Worm (Caenorhabditis elegans) whole organism, midembryonic: ENCODE data around the gene trpp-9.

Experiments used
- T22C8.4 ChIP-seq: fragments of 200-800 bp; sonication (Bioruptor generic); IDR thresholded peaks from 2 replicates; pipeline ENCODE4 v1.3.6; 2022; ENCODE audit warnings: missing genetic modification characterization, missing compliant biosample characterization
- cog-1 ChIP-seq: sonication (generic microtip); optimal IDR thresholded peaks from 2 replicates; lab custom pipeline; 2016; ENCODE audit warnings: missing genetic modification characterization, missing compliant biosample characterization
- flt-1 ChIP-seq: fragments of 200-800 bp; sonication (Bioruptor generic); IDR thresholded peaks from 2 replicates; pipeline ENCODE4 v1.3.6; 2022; ENCODE audit warnings: missing genetic modification characterization, missing compliant biosample characterization
- klf-2 ChIP-seq: fragments of 200-800 bp; sonication (Bioruptor generic); conservative IDR thresholded peaks from 2 replicates; pipeline ENCODE4 v1.3.6; 2022; ENCODE audit warnings: missing genetic modification reagents, missing genetic modification characterization, missing compliant biosample characterization
- med-1 ChIP-seq: sonication (generic microtip); optimal IDR thresholded peaks from 2 replicates; lab custom pipeline; 2017; ENCODE audit warnings: missing genetic modification characterization, mild to moderate bottlenecking, missing compliant biosample characterization, antibody characterized with exemption, missing genetic modification reagents; ENCODE audit not compliant: insufficient read depth
- ref-1 ChIP-seq: fragments of 200-800 bp; sonication (Bioruptor generic); conservative IDR thresholded peaks from 2 replicates; pipeline ENCODE4 v1.3.6; 2022; ENCODE audit warnings: missing genetic modification reagents, missing genetic modification characterization, missing compliant biosample characterization
- tab-1 ChIP-seq: fragments of 200-800 bp; sonication (Bioruptor generic); IDR thresholded peaks from 2 replicates; pipeline ENCODE4 v1.3.6; 2022; ENCODE audit warnings: missing genetic modification characterization, missing compliant biosample characterization
- ztf-23 ChIP-seq: fragments of 200-800 bp; sonication (Bioruptor generic); IDR thresholded peaks from 2 replicates; pipeline ENCODE4 v1.3.6; 2022; ENCODE audit warnings: missing genetic modification reagents, missing genetic modification characterization, missing compliant biosample characterization
- ztf-29 ChIP-seq: fragments of 200-800 bp; sonication (Bioruptor generic); IDR thresholded peaks from 2 replicates; pipeline ENCODE4 v1.3.6; 2022; ENCODE audit warnings: missing genetic modification reagents, missing genetic modification characterization, missing compliant biosample characterization

trpp-9 gene

DNA sequence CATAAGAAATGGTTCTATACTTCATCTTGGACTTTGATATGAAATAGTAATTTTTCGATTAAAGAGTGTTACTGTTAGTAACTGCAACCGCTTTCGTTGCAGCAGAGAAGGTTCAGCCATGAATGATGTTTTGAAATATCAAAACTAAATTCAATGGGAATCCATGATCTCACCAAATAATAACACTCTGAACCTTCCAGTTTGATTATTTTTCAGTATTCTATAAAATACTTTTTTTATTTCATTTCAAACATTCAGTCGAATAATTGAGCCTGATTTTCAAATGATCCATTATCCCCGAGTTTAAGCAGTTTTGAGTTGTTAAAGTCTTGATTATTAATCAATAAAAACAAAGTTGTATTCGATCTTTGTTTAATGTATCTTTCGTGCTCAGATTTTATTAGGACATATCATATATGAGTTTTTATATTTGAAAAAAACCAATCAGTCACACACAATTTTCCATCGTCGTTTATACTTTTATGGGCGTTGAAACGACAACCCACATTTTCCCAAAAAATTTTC lies 26.4 kb upstream of the trpp-9 start, which contains the start of gene gcp-2.2:
Gene gcp-2.2, plus strand, starts transcription at position 475 of the 525 bp plus-strand sequence.
- TF ChIP-seq tab-1 (no peak), cog-1 (no peak), flt-1 (GFP tag; lab: Robert Waterston, UW) (no peak), ztf-23 (GFP tag; lab: Robert Waterston, UW) (no peak), ztf-29 (no peak), ref-1 (no peak), klf-2 (GFP tag; lab: Robert Waterston, UW) (no peak), T22C8.4 (GFP tag; lab: Robert Waterston, UW) (no peak), med-1 (no peak)

DNA sequence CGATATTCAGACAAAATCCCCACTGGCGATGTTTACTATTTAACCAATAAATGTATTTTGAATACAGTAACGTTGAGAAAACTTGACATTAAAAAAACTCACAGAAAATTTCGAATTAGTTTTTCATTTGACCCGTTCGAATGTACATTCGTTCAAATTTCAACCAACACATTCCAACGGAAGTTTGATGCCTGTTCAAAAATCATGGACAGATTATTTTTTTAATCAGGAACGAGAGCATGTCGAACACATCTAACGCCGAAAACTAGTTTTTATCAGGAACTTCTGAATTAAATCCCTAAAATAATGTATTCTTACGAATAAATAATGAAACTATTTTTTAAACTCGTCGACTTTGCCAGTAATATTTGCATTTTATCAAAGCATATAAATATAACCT lies 22.0 kb upstream of the trpp-9 start:
- TF ChIP-seq ref-1 (no peak), T22C8.4 (GFP tag; lab: Robert Waterston, UW) (no peak), med-1 (no peak), flt-1 (GFP tag; lab: Robert Waterston, UW) (no peak), klf-2 (GFP tag; lab: Robert Waterston, UW) (no peak), ztf-23 (GFP tag; lab: Robert Waterston, UW) (no peak), ztf-29 (no peak), cog-1 (no peak), tab-1 (no peak)

DNA sequence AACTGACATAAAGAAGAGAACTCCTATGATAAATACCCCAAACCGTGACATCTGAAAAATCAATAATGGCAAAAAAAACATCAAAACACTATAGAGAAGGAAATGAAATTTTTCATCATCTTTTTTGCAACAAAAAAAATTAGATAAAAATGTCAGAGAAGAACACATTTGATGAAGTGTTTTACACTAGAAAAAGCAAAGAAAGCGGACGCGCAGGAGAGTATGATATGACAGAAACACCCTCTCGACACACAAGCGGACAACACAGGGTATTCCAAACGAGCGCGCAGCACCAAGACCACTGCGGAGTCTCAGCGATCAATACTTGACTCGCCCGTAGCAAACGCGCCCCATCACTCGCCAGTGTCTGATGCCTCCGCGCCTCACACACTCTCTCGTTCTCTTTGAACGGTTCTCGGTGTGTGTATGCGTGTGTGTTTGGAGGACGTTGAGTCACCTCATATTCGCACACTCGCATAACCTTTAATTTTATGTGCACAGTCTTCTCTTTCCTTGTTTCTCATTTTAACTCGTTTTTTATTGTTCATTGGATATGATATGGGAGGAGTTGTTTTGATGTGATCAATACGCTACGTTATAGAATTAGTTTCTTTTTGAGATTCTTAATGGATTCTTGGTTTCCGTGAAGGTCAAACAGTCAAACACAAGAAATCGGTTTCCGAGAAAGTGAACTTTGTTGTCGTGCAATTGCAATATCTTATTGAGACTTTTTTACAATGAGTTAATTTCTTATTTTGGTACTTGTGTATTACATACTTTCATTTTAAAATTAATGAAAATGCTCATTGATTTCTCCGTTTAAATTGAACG lies 17.1 kb upstream of the trpp-9 start, which contains the start of gene selt-1.1:
Gene selt-1.1, minus strand, starts transcription at position 51 of the 831 bp plus-strand sequence.
- TF ChIP-seq cog-1 (peak; percentile 54), klf-2 (GFP tag; lab: Robert Waterston, UW) (no peak), flt-1 (GFP tag; lab: Robert Waterston, UW) (no peak), ztf-23 (GFP tag; lab: Robert Waterston, UW) (no peak), ztf-29 (no peak), ref-1 (no peak), med-1 (no peak), T22C8.4 (GFP tag; lab: Robert Waterston, UW) (peak; percentile 86)

DNA sequence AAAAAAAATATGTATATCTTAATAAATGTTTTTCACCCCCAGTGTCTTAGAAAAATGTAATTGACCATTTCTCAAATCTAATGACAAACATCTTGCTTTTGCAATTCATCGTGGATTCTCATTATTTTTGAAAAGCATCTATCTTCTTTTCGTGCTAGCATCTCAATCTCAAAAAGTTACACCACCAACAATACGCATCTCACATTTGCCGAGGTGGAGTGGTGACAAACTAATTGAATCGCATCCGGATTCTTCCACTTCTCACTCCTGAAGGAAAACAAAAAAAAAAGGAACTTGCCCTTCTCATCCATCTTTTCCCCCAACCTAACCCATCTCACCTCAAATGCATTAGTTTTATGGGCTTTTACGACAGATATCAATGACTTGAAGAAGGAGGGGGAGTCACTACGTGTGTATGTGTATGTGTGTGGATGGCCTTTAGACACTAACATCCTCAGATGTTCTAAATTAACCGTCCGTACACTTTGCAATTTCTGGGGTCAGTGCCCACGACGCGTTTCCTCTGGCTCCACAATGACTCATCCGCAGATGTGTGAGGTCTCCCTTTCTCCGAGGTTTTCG lies 16.2 kb upstream of the trpp-9 start:
- TF ChIP-seq klf-2 (GFP tag; lab: Robert Waterston, UW) (no peak), T22C8.4 (GFP tag; lab: Robert Waterston, UW) (no peak), tab-1 (no peak), ztf-23 (GFP tag; lab: Robert Waterston, UW) (no peak), med-1 (no peak), ref-1 (no peak)

DNA sequence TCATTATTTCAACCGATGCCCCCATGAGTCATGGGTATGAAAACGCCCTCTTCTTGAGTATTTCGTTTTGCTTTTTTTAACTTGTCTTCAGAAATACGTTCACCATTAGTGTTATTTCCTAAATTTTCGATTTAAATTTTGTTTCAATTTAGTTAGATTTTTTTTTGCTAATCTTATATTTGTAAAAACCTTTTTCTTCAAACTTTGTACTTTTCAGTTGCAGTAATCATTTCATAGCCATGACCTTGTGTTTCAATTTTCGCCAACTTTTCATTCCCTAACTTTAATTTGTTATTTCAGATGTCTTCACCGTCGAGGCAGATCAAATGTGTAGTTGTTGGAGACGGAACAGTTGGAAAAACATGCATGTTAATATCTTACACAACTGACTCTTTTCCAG lies 15.4 kb upstream of the trpp-9 start, which contains the start of gene mig-2:
Gene mig-2, plus strand, starts transcription at position 301 of the 400 bp plus-strand sequence.
- TF ChIP-seq klf-2 (GFP tag; lab: Robert Waterston, UW), result no peak
- TF ChIP-seq ztf-29, result no peak
- TF ChIP-seq cog-1, result no peak
- no peak for TF ChIP-seq flt-1 (GFP tag; lab: Robert Waterston, UW)
- TF ChIP-seq tab-1, result no peak
- TF ChIP-seq ztf-23 (GFP tag; lab: Robert Waterston, UW), result no peak
- no peak for TF ChIP-seq med-1
- no peak for TF ChIP-seq ref-1
- no peak for TF ChIP-seq T22C8.4 (GFP tag; lab: Robert Waterston, UW)

DNA sequence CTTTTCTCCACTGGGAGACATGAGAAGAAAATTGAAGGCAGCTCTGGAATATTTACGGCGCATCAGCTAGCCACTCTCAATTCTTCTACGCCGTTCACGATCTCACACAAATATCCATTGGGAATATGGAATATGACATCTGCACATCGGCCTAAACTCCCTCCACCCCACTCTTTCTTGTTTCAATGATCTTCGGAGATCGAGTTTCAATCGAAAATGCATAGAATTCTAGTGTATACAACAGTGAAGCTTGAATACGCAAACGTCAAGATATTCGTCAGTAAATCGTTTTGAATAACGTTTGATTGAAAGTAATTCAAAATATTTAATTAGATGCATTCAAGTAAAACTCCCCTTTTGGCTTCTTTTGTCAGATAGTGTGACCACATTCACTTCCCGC lies 11.9 kb upstream of the trpp-9 start:
- TF ChIP-seq cog-1 (no peak), tab-1 (no peak), ztf-29 (no peak), ref-1 (no peak), ztf-23 (GFP tag; lab: Robert Waterston, UW) (no peak), T22C8.4 (GFP tag; lab: Robert Waterston, UW) (no peak), flt-1 (GFP tag; lab: Robert Waterston, UW) (no peak), med-1 (no peak), klf-2 (GFP tag; lab: Robert Waterston, UW) (no peak)

DNA sequence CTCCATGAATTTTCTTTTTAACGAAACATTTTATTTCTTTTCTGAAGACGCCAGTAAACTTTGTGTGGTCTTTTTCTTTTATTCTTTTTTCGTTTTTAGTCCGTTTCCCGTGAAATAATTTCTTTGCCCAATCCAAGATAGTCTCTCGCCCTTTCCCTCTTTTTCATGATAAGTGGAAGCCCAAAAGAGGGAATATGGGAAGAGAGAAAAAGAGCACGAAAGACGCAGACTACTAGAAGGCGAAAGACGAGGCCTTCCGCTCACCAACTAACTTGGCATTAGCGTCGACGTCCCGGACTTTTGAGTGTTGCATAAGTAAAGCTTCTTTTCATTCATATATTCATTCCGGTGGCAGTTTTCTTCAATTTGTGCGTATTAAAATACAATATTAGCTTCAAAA lies 10.8 kb upstream of the trpp-9 start:
- TF ChIP-seq klf-2 (GFP tag; lab: Robert Waterston, UW) (no peak), T22C8.4 (GFP tag; lab: Robert Waterston, UW) (no peak), cog-1 (no peak), ref-1 (no peak)

DNA sequence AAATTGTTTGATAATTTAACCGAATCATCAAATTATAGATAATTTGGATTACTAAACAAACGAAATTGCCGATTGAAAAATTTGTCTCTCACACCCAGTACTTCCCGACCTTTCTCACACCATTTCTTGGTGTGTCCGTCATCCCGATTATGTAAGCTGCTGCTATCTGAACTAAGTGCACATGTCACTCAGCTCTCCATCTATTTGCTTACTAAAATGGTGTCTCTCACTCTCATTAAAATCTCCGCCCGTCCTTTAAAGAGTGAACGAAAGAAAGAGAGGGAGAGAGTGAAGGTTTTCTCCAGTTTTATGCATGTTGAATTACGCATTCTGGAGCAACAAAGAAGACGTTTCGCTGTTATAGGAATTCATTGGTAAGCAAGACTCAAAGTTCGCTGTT lies 9.2 kb upstream of the trpp-9 start:
- TF ChIP-seq med-1, result no peak
- no peak for TF ChIP-seq ref-1
- no peak for TF ChIP-seq klf-2 (GFP tag; lab: Robert Waterston, UW)
- TF ChIP-seq tab-1, result no peak
- TF ChIP-seq ztf-23 (GFP tag; lab: Robert Waterston, UW), result no peak

DNA sequence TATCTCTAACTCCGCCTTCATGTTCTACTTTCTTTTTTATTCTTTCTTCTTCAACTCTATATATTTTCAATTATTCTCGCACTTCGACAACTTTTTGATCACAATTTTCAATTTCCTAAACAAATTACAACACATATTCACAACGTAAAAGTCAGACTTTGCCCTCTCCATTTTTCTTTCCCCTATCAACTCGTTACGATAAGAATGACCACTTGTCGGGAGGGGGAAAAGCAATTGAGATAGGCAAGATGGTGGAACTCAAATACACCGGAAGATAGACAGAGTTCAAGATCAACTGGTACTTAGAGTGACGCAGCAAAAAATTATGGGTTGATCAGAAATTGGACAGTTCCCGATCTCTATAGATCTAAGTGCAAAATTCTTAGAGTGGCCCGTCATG lies 8.7 kb upstream of the trpp-9 start:
- TF ChIP-seq cog-1 (no peak), tab-1 (no peak), ztf-23 (GFP tag; lab: Robert Waterston, UW) (no peak)

DNA sequence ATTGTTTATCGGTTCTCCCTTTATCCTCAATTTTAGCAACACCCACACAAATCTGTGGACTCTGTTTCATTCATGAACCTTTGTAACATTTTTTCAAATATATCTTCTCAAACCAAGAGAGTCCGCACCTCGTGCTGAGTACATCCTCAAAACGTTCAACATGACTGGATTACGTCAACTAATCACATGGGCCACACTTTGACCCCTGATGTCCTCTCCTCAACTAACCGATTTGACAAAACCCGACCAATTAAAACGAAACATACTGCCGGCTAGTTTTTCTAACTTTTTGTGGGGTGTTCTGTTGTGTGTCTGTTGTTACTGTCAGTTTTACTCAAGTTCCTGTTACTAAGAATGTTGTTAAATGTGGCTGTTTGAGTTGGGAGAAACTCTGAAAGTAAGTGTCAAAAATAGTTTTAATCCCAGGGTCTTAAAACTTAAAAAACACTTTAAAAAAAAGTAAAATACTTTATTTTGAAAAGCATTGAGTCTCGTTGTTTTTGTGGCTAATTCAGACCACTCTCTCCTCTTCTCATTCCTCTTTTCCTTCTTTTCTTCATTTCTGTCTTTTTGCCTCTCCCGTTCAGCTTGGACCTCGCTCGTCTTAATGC lies 8.1 kb upstream of the trpp-9 start:
- TF ChIP-seq klf-2 (GFP tag; lab: Robert Waterston, UW), result no peak
- no peak for TF ChIP-seq ref-1
- TF ChIP-seq ztf-29, result no peak
- no peak for TF ChIP-seq T22C8.4 (GFP tag; lab: Robert Waterston, UW)
- TF ChIP-seq flt-1 (GFP tag; lab: Robert Waterston, UW), result no peak
- no peak for TF ChIP-seq tab-1
- TF ChIP-seq cog-1, result no peak
- TF ChIP-seq med-1, result no peak
- no peak for TF ChIP-seq ztf-23 (GFP tag; lab: Robert Waterston, UW)
